Fruit fly (Drosophila melanogaster): ENCODE results near the gene CG16965.
"Not testable (repeated sequence)": the region's sequence is repeated elsewhere in the genome, so short reads cannot be mapped to it uniquely, and the experiment has no call there.

CG16965 gene

DNA sequence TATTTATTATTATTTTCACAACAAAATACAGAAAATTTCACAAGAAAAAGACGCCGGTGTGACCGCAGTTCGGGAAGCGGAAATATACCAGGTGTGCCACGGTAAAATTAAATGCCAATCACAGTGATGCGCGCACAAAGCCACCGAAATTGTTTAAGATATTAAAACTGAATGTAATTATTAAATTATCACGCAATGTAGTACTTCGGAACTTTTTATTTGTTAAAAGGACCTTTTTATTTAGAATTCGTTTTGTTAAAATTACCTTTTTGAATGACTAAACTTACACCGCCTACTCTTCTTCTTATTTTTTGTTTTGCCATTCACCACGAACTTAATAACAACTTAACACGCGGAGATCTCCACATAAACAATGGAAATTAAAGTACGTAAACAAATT, 6.6 kb downstream of the CG16965 start, which contains the start of the genes CG6686 and CG34163:
CG6686 (minus strand) TSS at position 95 of the 400 bp plus-strand sequence.
CG34163 (plus strand) TSS at position 326 of the 400 bp plus-strand sequence.
- TF ChIP-seq pan (optimal IDR thresholded peaks at IDR 0.05) = no peak
- no peak for TF ChIP-seq usp (GFP tag; optimal IDR thresholded peaks at IDR 0.05)
- no peak for TF ChIP-seq Dll (optimal IDR thresholded peaks at IDR 0.05)
- TF ChIP-seq psq (optimal IDR thresholded peaks at IDR 0.05) = no peak
- TF ChIP-seq CG8478 (optimal IDR thresholded peaks at IDR 0.05) = no peak

DNA sequence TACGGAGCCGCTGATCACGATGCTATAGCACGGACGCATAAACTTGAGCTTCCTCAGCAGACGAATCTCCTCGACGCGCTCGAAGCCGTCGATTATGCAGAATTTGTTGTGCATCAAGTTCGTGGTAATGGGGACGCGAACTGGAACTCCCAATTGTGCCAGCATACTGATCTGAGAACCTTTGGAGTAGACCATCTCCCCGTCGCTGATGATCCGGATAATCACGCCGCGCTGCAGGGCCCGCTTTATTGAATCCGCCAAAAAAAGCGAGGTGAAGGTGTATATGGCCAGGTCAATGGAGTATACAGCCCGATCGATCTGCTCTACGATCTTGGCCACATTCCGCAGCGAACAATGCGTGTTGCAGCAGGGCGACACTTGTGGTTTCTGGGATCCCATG, 7.8 kb downstream of the CG16965 start:
- TF ChIP-seq usp (GFP tag; optimal IDR thresholded peaks at IDR 0.05) = no peak

DNA sequence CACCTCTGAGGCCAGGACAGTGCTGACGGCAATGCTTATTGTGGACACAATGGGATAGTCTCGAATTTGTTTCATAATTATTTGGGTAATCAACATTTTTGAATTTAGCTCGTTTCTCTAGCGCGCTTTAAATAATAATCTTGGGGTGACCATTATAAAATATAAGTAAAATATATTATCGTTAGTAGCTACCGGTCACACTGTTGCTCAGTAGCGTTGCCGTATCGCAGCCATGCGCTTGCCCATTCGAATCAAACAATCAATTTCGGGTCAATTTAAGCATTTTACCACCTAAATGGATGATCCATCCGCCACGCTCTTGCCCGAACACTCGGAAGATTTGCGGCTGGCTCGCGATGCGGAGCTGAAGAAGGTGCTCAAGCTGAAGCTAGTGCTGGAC, 8.3 kb downstream of the CG16965 start, which contains the start of the genes zuc and dgt2:
zuc (minus strand) TSS at position 154 of the 400 bp plus-strand sequence.
dgt2 (plus strand) TSS at position 208 of the 400 bp plus-strand sequence.
- no peak for TF ChIP-seq usp (GFP tag; optimal IDR thresholded peaks at IDR 0.05)
- no peak for TF ChIP-seq pan (optimal IDR thresholded peaks at IDR 0.05)
- TF ChIP-seq EcR (GFP tag; optimal IDR thresholded peaks at IDR 0.05) = no peak
- TF ChIP-seq Dll (optimal IDR thresholded peaks at IDR 0.05) = no peak
- no peak for TF ChIP-seq CG8478 (optimal IDR thresholded peaks at IDR 0.05)
- no peak for TF ChIP-seq psq (optimal IDR thresholded peaks at IDR 0.05)

dm6 chr2L:11990458-11991065, 9.2 kb downstream of the CG16965 start, which contains the start of gene escl:
TSS of gene escl (plus strand) at chr2L:11990927.
- TF ChIP-seq CG8478 (optimal IDR thresholded peaks at IDR 0.05) (no peak), EcR (GFP tag; optimal IDR thresholded peaks at IDR 0.05) (no peak), psq (optimal IDR thresholded peaks at IDR 0.05) (no peak), Dll (optimal IDR thresholded peaks at IDR 0.05) (no peak), usp (GFP tag; optimal IDR thresholded peaks at IDR 0.05) (no peak), pan (optimal IDR thresholded peaks at IDR 0.05) (no peak)

DNA sequence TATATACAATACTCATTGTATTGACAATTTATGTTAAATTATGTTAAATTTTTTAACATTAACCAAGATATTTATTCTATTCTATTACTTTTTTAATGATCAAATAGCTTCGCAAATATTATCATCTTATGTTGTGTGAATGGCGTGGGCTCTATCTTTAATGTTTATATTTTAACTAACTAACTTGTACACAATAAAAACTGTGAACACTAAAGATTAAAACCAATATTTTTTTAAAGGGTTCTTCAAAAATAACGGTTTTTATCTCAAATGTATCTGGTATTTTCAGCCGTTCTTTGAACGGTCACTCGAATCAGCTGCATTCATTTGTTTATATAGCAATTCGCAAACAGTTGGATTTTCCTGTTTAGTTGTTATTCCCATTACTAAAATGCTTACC, 11.2 kb downstream of the CG16965 start, which contains the start of gene Ada1-2:
Ada1-2 (plus strand) TSS at position 301 of the 400 bp plus-strand sequence.
- not testable (repeated sequence) for TF ChIP-seq pan, psq, Dll (optimal IDR thresholded peaks at IDR 0.05)

DNA sequence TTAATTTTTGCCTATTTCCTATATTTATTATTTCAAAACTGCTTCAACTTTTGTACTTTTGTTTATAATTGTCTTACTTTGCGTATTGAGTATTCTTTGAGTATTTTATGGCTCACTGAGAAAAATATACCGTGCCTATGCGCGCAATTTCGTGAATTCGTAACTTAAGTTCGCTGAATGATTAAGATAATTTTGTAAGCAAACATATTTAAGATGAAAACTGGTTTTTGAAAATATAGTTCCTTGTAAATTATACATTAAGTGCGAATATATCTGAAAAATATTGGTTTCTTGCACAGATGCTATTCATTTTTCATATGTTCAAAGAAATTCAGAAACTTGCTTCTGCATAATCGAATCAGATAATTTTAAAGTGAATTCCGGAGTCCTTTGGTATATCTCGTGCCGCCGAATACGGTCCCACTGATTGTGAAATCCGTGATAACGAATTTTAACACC, 14.0 kb downstream of the CG16965 start, which contains the start of the genes CG18789 and Qtzl:
CG18789 (minus strand) TSS at position 101 of the 459 bp plus-strand sequence.
Qtzl (plus strand) TSS at position 409 of the 459 bp plus-strand sequence.
- not testable (repeated sequence) for TF ChIP-seq pan (optimal IDR thresholded peaks at IDR 0.05); usp (GFP tag; optimal IDR thresholded peaks at IDR 0.05); CG8478 (optimal IDR thresholded peaks at IDR 0.05)

DNA sequence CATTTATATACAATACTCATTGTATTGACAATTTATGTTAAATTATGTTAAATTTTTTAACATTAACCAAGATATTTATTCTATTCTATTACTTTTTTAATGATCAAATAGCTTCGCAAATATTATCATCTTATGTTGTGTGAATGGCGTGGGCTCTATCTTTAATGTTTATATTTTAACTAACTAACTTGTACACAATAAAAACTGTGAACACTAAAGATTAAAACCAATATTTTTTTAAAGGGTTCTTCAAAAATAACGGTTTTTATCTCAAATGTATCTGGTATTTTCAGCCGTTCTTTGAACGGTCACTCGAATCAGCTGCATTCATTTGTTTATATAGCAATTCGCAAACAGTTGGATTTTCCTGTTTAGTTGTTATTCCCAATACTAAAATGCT, 15.1 kb downstream of the CG16965 start, which contains the start of gene Ada1-1:
Ada1-1 (plus strand) TSS at position 301 of the 400 bp plus-strand sequence.
- TF ChIP-seq usp (GFP tag; optimal IDR thresholded peaks at IDR 0.05); CG8478 (optimal IDR thresholded peaks at IDR 0.05); Dll (optimal IDR thresholded peaks at IDR 0.05): not testable (repeated sequence)

- not testable (repeated sequence) for TF ChIP-seq Dll (optimal IDR thresholded peaks at IDR 0.05); EcR (GFP tag; optimal IDR thresholded peaks at IDR 0.05); pan (optimal IDR thresholded peaks at IDR 0.05)
Observed at dm6 chr2L:11999240-11999704, 17.9 kb downstream of the CG16965 start, which contains the start of the genes CG18787 and Nfs1. TSS of gene CG18787 (minus strand) at chr2L:11999340. TSS of gene Nfs1 (plus strand) at chr2L:11999654.

DNA sequence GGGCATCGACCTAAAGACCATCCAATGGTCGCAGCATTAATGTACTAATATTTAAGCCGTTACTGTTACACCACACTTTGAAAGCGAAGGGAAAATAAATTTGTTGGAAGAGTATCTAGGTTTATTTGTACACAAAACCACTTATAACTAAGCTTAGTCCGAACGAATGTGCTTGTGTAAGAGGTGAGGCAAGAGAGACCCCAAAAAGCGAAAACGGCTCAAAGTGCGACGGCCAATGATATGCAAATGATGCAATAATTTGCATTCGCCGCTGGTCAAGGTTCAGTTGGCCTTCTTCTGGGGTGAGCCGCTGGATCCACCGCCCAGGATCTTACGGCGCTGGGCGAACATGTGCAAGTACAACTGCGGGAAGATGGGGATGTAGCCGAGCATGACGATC, 19.7 kb downstream of the CG16965 start:
- TF ChIP-seq Dll (optimal IDR thresholded peaks at IDR 0.05) (no peak), usp (GFP tag; optimal IDR thresholded peaks at IDR 0.05) (no peak), psq (optimal IDR thresholded peaks at IDR 0.05) (no peak), EcR (GFP tag; optimal IDR thresholded peaks at IDR 0.05) (no peak)

- no peak for TF ChIP-seq EcR (GFP tag; optimal IDR thresholded peaks at IDR 0.05)
- TF ChIP-seq usp (GFP tag; optimal IDR thresholded peaks at IDR 0.05) = no peak
- TF ChIP-seq pan (optimal IDR thresholded peaks at IDR 0.05) = no peak
- TF ChIP-seq CG8478 (optimal IDR thresholded peaks at IDR 0.05) = no peak
- TF ChIP-seq Dll (optimal IDR thresholded peaks at IDR 0.05) = no peak
- no peak for TF ChIP-seq psq (optimal IDR thresholded peaks at IDR 0.05)
Observed at dm6 chr2L:12002051-12002450, 20.7 kb downstream of the CG16965 start, which contains the start of gene Hacd1. TSS of gene Hacd1 (minus strand) at chr2L:12002266.

DNA sequence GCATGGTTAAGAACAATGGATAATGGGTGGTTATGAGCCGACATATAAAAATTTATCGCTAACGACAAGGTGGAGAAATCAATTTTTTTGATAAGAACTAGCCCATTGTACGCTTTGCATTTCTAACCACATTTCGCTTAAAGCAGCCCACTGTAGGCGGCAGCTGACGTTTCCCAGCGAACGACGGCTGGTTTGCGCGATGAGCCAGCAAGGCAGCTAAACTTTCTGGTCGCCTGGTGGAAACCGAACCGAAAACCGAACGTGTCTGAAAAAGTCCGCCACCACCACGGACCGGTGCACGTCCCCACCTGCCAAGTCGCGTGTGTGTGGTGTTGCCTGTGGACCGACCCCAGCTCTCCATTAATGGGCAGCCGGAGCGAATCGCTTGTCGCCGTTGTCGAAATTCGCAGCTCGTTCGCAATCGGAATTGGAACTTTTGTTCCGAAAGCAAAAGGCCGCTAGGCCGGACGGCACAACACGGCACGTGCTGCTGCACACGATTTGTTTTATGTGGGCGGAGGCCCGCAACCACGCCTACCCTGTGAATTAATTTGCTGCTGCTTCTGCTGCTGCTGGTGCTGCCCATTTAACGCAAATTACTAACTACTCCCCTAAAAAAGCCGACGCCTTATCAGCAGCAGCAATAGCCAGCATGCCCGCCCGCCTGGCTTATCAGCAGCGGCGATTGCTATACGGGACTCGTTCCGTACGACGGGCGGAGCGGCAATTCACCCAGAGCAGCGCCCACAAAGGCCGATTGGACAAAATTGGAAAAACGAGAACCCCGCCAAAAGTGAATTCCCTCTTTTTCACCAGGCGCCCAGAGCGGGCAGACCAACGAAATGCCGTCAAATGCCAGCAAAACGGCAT, 21.8 kb downstream of the CG16965 start:
- TF ChIP-seq pan (optimal IDR thresholded peaks at IDR 0.05) = no peak
- peak; percentile 50 for TF ChIP-seq Dll (optimal IDR thresholded peaks at IDR 0.05)
- TF ChIP-seq EcR (GFP tag; optimal IDR thresholded peaks at IDR 0.05) = no peak
- no peak for TF ChIP-seq psq (optimal IDR thresholded peaks at IDR 0.05)

- TF ChIP-seq EcR (GFP tag; optimal IDR thresholded peaks at IDR 0.05) (no peak), CG8478 (optimal IDR thresholded peaks at IDR 0.05) (no peak), usp (GFP tag; optimal IDR thresholded peaks at IDR 0.05) (no peak), pan (optimal IDR thresholded peaks at IDR 0.05) (no peak), psq (optimal IDR thresholded peaks at IDR 0.05) (no peak), Dll (optimal IDR thresholded peaks at IDR 0.05) (no peak)
Observed at dm6 chr2L:12003792-12004210, 22.4 kb downstream of the CG16965 start.

Data from whole organism.